Worm (Caenorhabditis elegans): ENCODE measurements around the gene chhy-1.

Gene chhy-1

ce11 chrII:8627907-8628306 is 10.5 kb upstream of the chhy-1 start:
- no peak for TF ChIP-seq skn-1 (tag; optimal IDR thresholded peaks at IDR 0.05)
- TF ChIP-seq ces-1 (GFP tag; optimal IDR thresholded peaks at IDR 0.05) = no peak
- no peak for TF ChIP-seq nhr-76 (tag; optimal IDR thresholded peaks at IDR 0.05)
- TF ChIP-seq snu-23 (GFP tag; optimal IDR thresholded peaks at IDR 0.05) = no peak
- TF ChIP-seq nhr-47 (tag; optimal IDR thresholded peaks at IDR 0.05) = no peak
- no peak for TF ChIP-seq xbp-1 (tag; optimal IDR thresholded peaks at IDR 0.05)
- TF ChIP-seq nhr-84 (tag; optimal IDR thresholded peaks at IDR 0.05) = no peak
- no peak for TF ChIP-seq aly-2 (tag; optimal IDR thresholded peaks at IDR 0.05)
- TF ChIP-seq sox-4 (tag; optimal IDR thresholded peaks at IDR 0.05) = no peak
- TF ChIP-seq unc-98 (GFP tag; IDR thresholded peaks at IDR 0.05) = no peak
- TF ChIP-seq fkh-4 (tag; optimal IDR thresholded peaks at IDR 0.05; ENCODE audit: borderline replicate concordance) = no peak

DNA sequence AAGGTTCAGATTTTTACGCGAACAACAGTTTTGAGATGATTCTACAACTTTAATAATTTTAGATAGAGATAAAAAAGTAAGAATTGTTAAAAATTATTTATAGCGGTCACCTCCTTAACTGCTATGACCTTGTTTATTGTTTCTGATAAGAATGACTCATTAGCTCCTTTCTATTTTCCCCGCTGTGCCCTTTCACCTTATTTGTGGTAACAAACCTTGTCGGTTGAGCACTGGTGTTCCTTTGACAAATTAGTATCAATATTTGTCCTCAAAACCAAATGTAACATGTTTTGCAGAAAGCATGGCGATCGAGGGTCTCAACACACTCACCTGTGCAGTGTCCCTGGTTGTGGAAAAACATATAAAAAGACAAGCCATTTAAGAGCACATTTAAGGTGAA is 9.2 kb upstream of the chhy-1 start:
- TF ChIP-seq dpl-1 (GFP tag; optimal IDR thresholded peaks at IDR 0.05) = no peak
- TF ChIP-seq xbp-1 (tag; optimal IDR thresholded peaks at IDR 0.05) = no peak
- TF ChIP-seq ztf-4 (tag; optimal IDR thresholded peaks at IDR 0.05) = no peak
- no peak for TF ChIP-seq efl-1 (optimal IDR thresholded peaks at IDR 0.05)
- peak in 1 of 2 experiments; percentile 51 for TF ChIP-seq efl-1 (GFP tag; optimal IDR thresholded peaks at IDR 0.05 in 1 of 2)

ce11 chrII:8625163-8625562 is 7.7 kb upstream of the chhy-1 start, which contains the start of gene sptf-2:
TSS of gene sptf-2 (plus strand) at chrII:8625459.
- TF ChIP-seq elt-2 (tag; optimal IDR thresholded peaks at IDR 0.05) (peak; percentile 91), ceh-90 (tag; optimal IDR thresholded peaks at IDR 0.05) (no peak), unc-130 (tag; optimal IDR thresholded peaks at IDR 0.05) (no peak), lin-35 (GFP tag; optimal IDR thresholded peaks at IDR 0.05) (peak in 1 of 2 experiments; percentile 21), efl-1 (optimal IDR thresholded peaks at IDR 0.05) (no peak), efl-1 (GFP tag; optimal IDR thresholded peaks at IDR 0.05 in 1 of 2) (peak in 1 of 2 experiments; percentile 88), jun-1 (tag; optimal IDR thresholded peaks at IDR 0.05) (peak; percentile 34), pqm-1 (tag; optimal IDR thresholded peaks at IDR 0.05) (peak; percentile 89), lir-3 (tag; optimal IDR thresholded peaks at IDR 0.05; ENCODE audit: poor library complexity) (no peak), ceh-8 (GFP tag; optimal IDR thresholded peaks at IDR 0.05) (no peak), nhr-237 (tag; optimal IDR thresholded peaks at IDR 0.05) (no peak)

ce11 chrII:8623396-8623795 is 6.0 kb upstream of the chhy-1 start, which contains the start of gene T22C8.4:
TSS of gene T22C8.4 (minus strand) at chrII:8623496.
- TF ChIP-seq rnt-1 (tag; optimal IDR thresholded peaks at IDR 0.05) (no peak), fos-1 (tag; optimal IDR thresholded peaks at IDR 0.05) (no peak), mdl-1 (tag; optimal IDR thresholded peaks at IDR 0.05) (no peak)

DNA sequence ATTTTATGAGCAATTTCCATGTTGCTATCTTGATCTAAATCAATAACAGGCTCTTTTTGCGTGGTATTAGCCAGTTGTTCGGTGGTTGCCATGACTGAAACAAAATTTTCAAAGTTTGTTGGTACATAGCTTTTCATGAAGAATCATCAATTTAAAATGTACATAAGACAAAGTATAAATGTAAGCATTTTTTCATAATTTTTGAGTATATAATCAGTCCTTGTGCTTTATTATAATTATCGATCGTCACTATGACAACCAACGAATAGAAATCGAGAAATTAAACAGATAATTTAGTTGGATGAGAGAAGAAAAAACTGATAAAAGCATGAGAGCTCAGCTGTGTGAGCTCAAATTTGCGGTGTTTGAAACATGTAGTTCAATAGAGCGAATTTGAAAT is 4.5 kb upstream of the chhy-1 start, which contains the start of gene T22C8.3:
Gene T22C8.3 (minus strand): TSS at position 101 of the 400 bp plus-strand sequence.
- no peak for TF ChIP-seq sptf-1 (tag; optimal IDR thresholded peaks at IDR 0.05)
- TF ChIP-seq dpl-1 (GFP tag; optimal IDR thresholded peaks at IDR 0.05) = peak in 1 of 3 experiments; percentile 4

- TF ChIP-seq isw-1 (GFP tag; IDR thresholded peaks at IDR 0.05) = no peak
- no peak for TF ChIP-seq efl-1 (optimal IDR thresholded peaks at IDR 0.05)
- peak in 1 of 2 experiments; percentile 12 for TF ChIP-seq efl-1 (GFP tag; optimal IDR thresholded peaks at IDR 0.05 in 1 of 2)
Measured at ce11 chrII:8616155-8616554, 1.3 kb downstream of the chhy-1 start.

DNA sequence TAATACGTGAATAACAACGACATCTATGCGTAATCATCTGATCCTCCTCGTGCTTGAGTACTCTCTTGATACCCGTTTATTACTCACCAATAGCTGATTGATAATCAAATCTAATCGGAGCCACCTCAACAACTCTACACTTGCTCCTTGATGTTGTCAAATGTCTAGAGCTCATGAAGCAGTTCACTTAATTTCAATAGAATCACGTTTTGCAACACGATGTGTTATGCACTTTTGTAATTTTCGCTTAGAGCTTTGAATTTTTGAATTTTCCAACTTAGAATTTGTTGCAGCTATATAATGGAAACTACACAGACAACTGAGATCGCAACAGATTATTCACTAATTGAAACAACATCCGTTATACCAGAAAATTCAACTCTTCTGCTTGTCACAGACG is 4.9 kb downstream of the chhy-1 start, which contains the start of gene T22C8.1:
Gene T22C8.1 (plus strand): TSS at position 301 of the 400 bp plus-strand sequence.
- TF ChIP-seq F16B12.6 (tag; optimal IDR thresholded peaks at IDR 0.05) = no peak
- no peak for TF ChIP-seq fkh-8 (tag; optimal IDR thresholded peaks at IDR 0.05)
- no peak for TF ChIP-seq elt-3 (tag; optimal IDR thresholded peaks at IDR 0.05)
- TF ChIP-seq snu-23 (GFP tag; optimal IDR thresholded peaks at IDR 0.05) = no peak
- TF ChIP-seq Y116A8C.19 (tag; optimal IDR thresholded peaks at IDR 0.05; ENCODE audit: borderline replicate concordance) = no peak
- TF ChIP-seq vab-15 (tag; optimal IDR thresholded peaks at IDR 0.05) = no peak
- TF ChIP-seq hpl-2 (GFP tag; optimal IDR thresholded peaks at IDR 0.05) = no peak
- TF ChIP-seq blmp-1 (tag; optimal IDR thresholded peaks at IDR 0.05) = no peak
- no peak for TF ChIP-seq zag-1 (tag; optimal IDR thresholded peaks at IDR 0.05)
- no peak for TF ChIP-seq nhr-76 (tag; optimal IDR thresholded peaks at IDR 0.05)
- TF ChIP-seq lin-14 (GFP tag; optimal IDR thresholded peaks at IDR 0.05) = no peak
- no peak for TF ChIP-seq sox-4 (tag; optimal IDR thresholded peaks at IDR 0.05)
- no peak for TF ChIP-seq nhr-11 (tag; optimal IDR thresholded peaks at IDR 0.05)
- no peak for TF ChIP-seq hlh-4 (tag; optimal IDR thresholded peaks at IDR 0.05)
- no peak for TF ChIP-seq tbx-2 (tag; optimal IDR thresholded peaks at IDR 0.05)
- TF ChIP-seq ceh-63 (GFP tag; optimal IDR thresholded peaks at IDR 0.05) = no peak
- no peak for TF ChIP-seq mep-1 (tag; optimal IDR thresholded peaks at IDR 0.05)

Data from whole organism, L1 larva.